Fruit fly (Drosophila melanogaster): ENCODE measurements around the gene CG4408.

CG4408 gene

DNA sequence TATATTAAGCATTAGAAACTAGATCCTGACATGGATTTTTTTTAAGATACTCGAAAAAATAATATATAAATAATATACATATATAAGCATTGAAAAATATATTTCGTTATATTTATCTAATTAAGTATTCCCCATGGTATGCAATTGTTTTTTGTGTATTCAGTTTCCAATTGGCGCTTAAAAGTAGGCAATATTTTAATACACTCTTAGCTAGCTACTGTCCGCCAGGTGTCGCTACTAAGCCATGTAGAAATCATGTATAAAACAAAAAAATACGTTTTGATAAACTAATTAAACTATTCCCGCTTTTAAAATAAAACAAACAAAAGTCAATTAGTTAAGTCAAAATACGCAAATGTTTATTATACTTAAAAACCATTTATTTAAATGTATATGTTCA, 32.1 kb downstream of the CG4408 start (continued):
- TF ChIP-seq en (GFP tag; optimal IDR thresholded peaks at IDR 0.05) (no peak), vnd (GFP tag; IDR thresholded peaks at IDR 0.05; ENCODE audit: partially characterized antibody) (no peak), dpn (GFP tag; optimal IDR thresholded peaks at IDR 0.05) (peak; percentile 21 to 60), Rfx (GFP tag; IDR thresholded peaks at IDR 0.05) (peak; percentile 61), gt (GFP tag; IDR thresholded peaks at IDR 0.05) (no peak), CG13894 (tag; optimal IDR thresholded peaks at IDR 0.05) (no peak), az2 (GFP tag; optimal IDR thresholded peaks at IDR 0.05) (peak; percentile 55), CG14441 (GFP tag; IDR thresholded peaks at IDR 0.05) (peak; percentile 28; the same call in 1 of the 2 replicates), CG18619 (GFP tag; optimal IDR thresholded peaks at IDR 0.05) (peak; percentile 50), CG12155 (GFP tag; optimal IDR thresholded peaks at IDR 0.05) (no peak), CG1603 (tag; optimal IDR thresholded peaks at IDR 0.05) (peak; percentile 38), CG11247 (GFP tag; IDR thresholded peaks at IDR 0.05) (0 out of 2 replicates have a peak, but pooled peaks have one; percentile 7), inv (GFP tag; IDR thresholded peaks at IDR 0.05; ENCODE audit: partially characterized antibody) (no peak), Rx (GFP tag; IDR thresholded peaks at IDR 0.05) (no peak), Pdp1 (GFP tag; optimal IDR thresholded peaks at IDR 0.05) (peak in 1 of 2 experiments; percentile 51), CG12071 (GFP tag; optimal IDR thresholded peaks at IDR 0.05) (peak; percentile 54), CG1832 (GFP tag; optimal IDR thresholded peaks at IDR 0.05) (no peak), CG7372 (GFP tag; IDR thresholded peaks at IDR 0.05) (no peak; the same call in 1 of the 2 replicates), Nf-YB (GFP tag; optimal IDR thresholded peaks at IDR 0.05) (peak; percentile 38), nmo (GFP tag; optimal IDR thresholded peaks at IDR 0.05) (peak; percentile 31), CG1529 (GFP tag; optimal IDR thresholded peaks at IDR 0.05) (peak; percentile 51), ftz-f1 (GFP tag; optimal IDR thresholded peaks at IDR 0.05) (no peak), Deaf1 (tag; optimal IDR thresholded peaks at IDR 0.05) (peak; percentile 14), Aef1 (GFP tag; IDR thresholded peaks at IDR 0.05) (no peak; the same call in 2 of the 3 replicates), ATbp (GFP tag; optimal IDR thresholded peaks at IDR 0.05) (peak; percentile 21), Hr78 (GFP tag; optimal IDR thresholded peaks at IDR 0.05) (no peak), Hr51 (GFP tag; optimal IDR thresholded peaks at IDR 0.05) (peak in 1 of 2 experiments; percentile 56), CG31365 (tag; optimal IDR thresholded peaks at IDR 0.05) (no peak), CG15514 (GFP tag; optimal IDR thresholded peaks at IDR 0.05) (peak; percentile 58), fru (optimal IDR thresholded peaks at IDR 0.05) (no peak), CG32772 (GFP tag; IDR thresholded peaks at IDR 0.05) (no peak), Tbp (GFP tag; optimal IDR thresholded peaks at IDR 0.05) (no peak), dimm (GFP tag; IDR thresholded peaks at IDR 0.05) (no peak), Kr (GFP tag; optimal IDR thresholded peaks at IDR 0.05) (peak; percentile 11), phol (tag; optimal IDR thresholded peaks at IDR 0.05) (peak; percentile 39), Dek (tag; optimal IDR thresholded peaks at IDR 0.05) (no peak), CG10321 (GFP tag; IDR thresholded peaks at IDR 0.05) (no peak), CG4282 (GFP tag; optimal IDR thresholded peaks at IDR 0.05) (no peak), CG7928 (GFP tag; optimal IDR thresholded peaks at IDR 0.05) (no peak), CG7745 (tag; optimal IDR thresholded peaks at IDR 0.05) (no peak), CG11696 (GFP tag; IDR thresholded peaks at IDR 0.05) (no peak), CG17385 (GFP tag; optimal IDR thresholded peaks at IDR 0.05) (peak; percentile 35), CG3407 (GFP tag; optimal IDR thresholded peaks at IDR 0.05) (no peak), dmrt99B (tag; optimal IDR thresholded peaks at IDR 0.05) (peak; percentile 38), Oli (tag; optimal IDR thresholded peaks at IDR 0.05) (peak; percentile 7), Atf6 (GFP tag; IDR thresholded peaks at IDR 0.05) (no peak), Dll (GFP tag; IDR thresholded peaks at IDR 0.05; ENCODE audit: partially characterized antibody) (no peak), CG4328 (GFP tag; optimal IDR thresholded peaks at IDR 0.05) (peak; percentile 48), disco-r (GFP tag; optimal IDR thresholded peaks at IDR 0.05) (no peak), CG6765 (GFP tag; optimal IDR thresholded peaks at IDR 0.05) (peak; percentile 52)

Data from whole organism, embryonic.